Worm (Caenorhabditis elegans) whole organism, young adult: ENCODE measurements around the gene F46B3.23.

Experiments
- B0019.2 ChIP-seq: fragments of 200-800 bp; sonication (Bioruptor generic); conservative IDR thresholded peaks from 2 replicates; pipeline ENCODE4 v1.3.6; 2022; ENCODE audit warnings: missing genetic modification reagents, missing genetic modification characterization, missing compliant biosample characterization
- C06A6.2 ChIP-seq: fragments of 200-800 bp; sonication (Bioruptor generic); conservative IDR thresholded peaks from 2 replicates; pipeline ENCODE4 v1.3.6; 2022; ENCODE audit warnings: missing genetic modification characterization, missing compliant biosample characterization
- F23B12.7 ChIP-seq: sonication (generic microtip); optimal IDR thresholded peaks from 2 replicates; lab custom pipeline; 2017; ENCODE audit warnings: missing genetic modification characterization, mild to moderate bottlenecking, missing compliant biosample characterization, antibody characterized with exemption, moderate library complexity; ENCODE audit not compliant: insufficient read depth
- F33H1.4 ChIP-seq: fragments of 200-800 bp; sonication (Bioruptor generic); IDR thresholded peaks from 2 replicates; pipeline ENCODE4 v1.3.6; 2022; ENCODE audit warnings: missing genetic modification reagents, missing genetic modification characterization, missing compliant biosample characterization
- F37B4.10 ChIP-seq: fragments of 200-800 bp; sonication (Bioruptor generic); IDR thresholded peaks from 2 replicates; pipeline ENCODE4 v1.3.6; 2022; ENCODE audit warnings: missing genetic modification characterization, missing compliant biosample characterization
- F39B2.1 ChIP-seq: fragments of 200-800 bp; sonication (Bioruptor generic); IDR thresholded peaks from 2 replicates; pipeline ENCODE4 v1.3.6; 2022; ENCODE audit warnings: missing genetic modification reagents, missing genetic modification characterization, missing compliant biosample characterization
- K12H6.12 ChIP-seq: fragments of 200-800 bp; sonication (Bioruptor generic); optimal IDR thresholded peaks from 2 replicates; lab custom pipeline; 2018; ENCODE audit warnings: mild to moderate bottlenecking, missing genetic modification characterization, missing compliant biosample characterization
- T26A5.8 ChIP-seq: sonication (generic microtip); optimal IDR thresholded peaks from 2 replicates; lab custom pipeline; 2016; ENCODE audit warnings: missing genetic modification characterization, missing compliant biosample characterization
- Y56A3A.18 ChIP-seq: fragments of 200-800 bp; sonication (Bioruptor generic); IDR thresholded peaks from 2 replicates; pipeline ENCODE4 v1.3.6; 2022; ENCODE audit warnings: missing genetic modification reagents, missing genetic modification characterization, missing compliant biosample characterization
- Y79H2A.3 ChIP-seq: fragments of 200-800 bp; sonication (Bioruptor generic); conservative IDR thresholded peaks from 2 replicates; pipeline ENCODE4 v1.3.6; 2022; ENCODE audit warnings: missing genetic modification reagents, missing genetic modification characterization, missing compliant biosample characterization
- Y95B8A.8 ChIP-seq: fragments of 200-800 bp; sonication (Bioruptor generic); IDR thresholded peaks from 2 replicates; pipeline ENCODE4 v1.3.6; 2022; ENCODE audit warnings: missing genetic modification reagents, missing genetic modification characterization, missing compliant biosample characterization
- akir-1 ChIP-seq: fragments of 200-800 bp; sonication (Bioruptor generic); optimal IDR thresholded peaks from 2 replicates; lab custom pipeline; 2018; ENCODE audit warnings: mild to moderate bottlenecking, missing genetic modification characterization, moderate library complexity, missing compliant biosample characterization
- ama-1 ChIP-seq, 3 experiments: fragments of 150-350 bp in 1 of 3; sonication (generic microtip) in 2 of 3; optimal IDR thresholded peaks; 2 replicates each; lab custom pipeline; 2014 to 2018; ENCODE audit warnings: missing biosample characterization in 2 of 3, missing genetic modification characterization in 2 of 3, missing genetic modification reagents in 2 of 3
- aptf-3 ChIP-seq: fragments of 200-800 bp; sonication (Bioruptor generic); IDR thresholded peaks from 2 replicates; pipeline ENCODE4 v1.3.6; 2022; ENCODE audit warnings: missing genetic modification characterization, missing compliant biosample characterization
- atf-7 ChIP-seq: sonication (generic microtip); optimal IDR thresholded peaks from 2 replicates; lab custom pipeline; 2017; ENCODE audit warnings: mild to moderate bottlenecking, missing genetic modification characterization, missing compliant biosample characterization
- athp-1 ChIP-seq: sonication (generic microtip); optimal IDR thresholded peaks from 2 replicates; lab custom pipeline; 2017; ENCODE audit warnings: mild to moderate bottlenecking, missing genetic modification characterization, missing compliant biosample characterization
- attf-6 ChIP-seq: fragments of 200-800 bp; sonication (Bioruptor generic); IDR thresholded peaks from 2 replicates; pipeline ENCODE4 v1.3.6; 2022; ENCODE audit warnings: missing genetic modification reagents, missing genetic modification characterization, missing compliant biosample characterization
- cebp-1 ChIP-seq, 2 experiments: fragments of 200-800 bp in 1 of 2; sonication (Bioruptor generic) in 1 of 2; sonication (generic microtip) in 1 of 2; IDR thresholded peaks in 1 of 2; optimal IDR thresholded peaks in 1 of 2; 2 replicates each; pipeline versions ENCODE4 v1.3.6 to Lab custom; 2017 to 2022; ENCODE audit warnings: missing compliant biosample characterization in 2 of 2, missing genetic modification characterization in 2 of 2, mild to moderate bottlenecking in 1 of 2, missing genetic modification reagents in 1 of 2, moderate library complexity in 1 of 2
- ceh-40 ChIP-seq: fragments of 200-800 bp; sonication (Bioruptor generic); IDR thresholded peaks from 2 replicates; pipeline ENCODE4 v1.3.6; 2022; ENCODE audit warnings: missing genetic modification characterization, missing compliant biosample characterization
- chd-7 ChIP-seq: sonication (generic microtip); optimal IDR thresholded peaks from 2 replicates; lab custom pipeline; 2016; ENCODE audit warnings: mild to moderate bottlenecking, missing genetic modification characterization, moderate library complexity, missing compliant biosample characterization
- die-1 ChIP-seq: sonication (generic microtip); optimal IDR thresholded peaks from 2 replicates; lab custom pipeline; 2016; ENCODE audit warnings: missing genotype, mild to moderate bottlenecking, missing genetic modification characterization, missing compliant biosample characterization
- dpff-1 ChIP-seq: sonication (generic microtip); optimal IDR thresholded peaks from 2 replicates; lab custom pipeline; 2017; ENCODE audit warnings: mild to moderate bottlenecking, missing genetic modification characterization, missing compliant biosample characterization
- dpl-1 ChIP-seq: fragments of 150-350 bp; optimal IDR thresholded peaks from 2 replicates; lab custom pipeline; 2014; ENCODE audit warnings: missing biosample characterization, missing genetic modification reagents, missing genetic modification characterization
- egl-18 ChIP-seq: fragments of 200-800 bp; sonication (Bioruptor generic); IDR thresholded peaks from 2 replicates; pipeline ENCODE4 v1.3.6; 2022; ENCODE audit warnings: missing genetic modification reagents, missing genetic modification characterization, missing compliant biosample characterization
- ekl-4 ChIP-seq: fragments of 200-800 bp; sonication (Bioruptor generic); IDR thresholded peaks from 2 replicates; pipeline ENCODE4 v1.3.6; 2022; ENCODE audit warnings: missing genetic modification reagents, missing genetic modification characterization, missing compliant biosample characterization
- fkh-3 ChIP-seq: sonication (generic microtip); optimal IDR thresholded peaks from 2 replicates; lab custom pipeline; 2016; ENCODE audit warnings: mild to moderate bottlenecking, missing genetic modification characterization, missing compliant biosample characterization
- hsf-1 ChIP-seq: fragments of 200-800 bp; sonication (Bioruptor generic); IDR thresholded peaks from 2 replicates; pipeline ENCODE4 v1.3.6; 2022; ENCODE audit warnings: missing genetic modification reagents, missing genetic modification characterization, missing compliant biosample characterization
- lag-1 ChIP-seq: fragments of 200-800 bp; sonication (Bioruptor generic); IDR thresholded peaks from 2 replicates; pipeline ENCODE4 v1.3.6; 2022; ENCODE audit warnings: missing genetic modification reagents, missing genetic modification characterization, missing compliant biosample characterization
- let-607 ChIP-seq, 2 experiments: fragments of 200-800 bp in 1 of 2; sonication (Bioruptor generic) in 1 of 2; sonication (generic microtip) in 1 of 2; optimal IDR thresholded peaks; 2 replicates each; lab custom pipeline; 2016 to 2018; ENCODE audit warnings: mild to moderate bottlenecking in 2 of 2, missing compliant biosample characterization in 2 of 2, missing genetic modification characterization in 2 of 2, moderate library complexity in 2 of 2, missing genotype in 1 of 2
- lir-1 ChIP-seq: fragments of 200-800 bp; sonication (Bioruptor generic); conservative IDR thresholded peaks from 2 replicates; pipeline ENCODE4 v1.3.6; 2022; ENCODE audit warnings: missing genetic modification reagents, missing genetic modification characterization, missing compliant biosample characterization
- lsl-1 ChIP-seq: fragments of 200-800 bp; sonication (Bioruptor generic); optimal IDR thresholded peaks from 2 replicates; lab custom pipeline; 2018; ENCODE audit warnings: mild to moderate bottlenecking, missing genetic modification characterization, moderate library complexity, missing compliant biosample characterization
- mel-28 ChIP-seq: sonication (generic microtip); optimal IDR thresholded peaks from 2 replicates; lab custom pipeline; 2016; ENCODE audit warnings: borderline replicate concordance, mild to moderate bottlenecking, missing genetic modification characterization, missing compliant biosample characterization
- mxl-1 ChIP-seq: sonication (generic microtip); optimal IDR thresholded peaks from 2 replicates; lab custom pipeline; 2016; ENCODE audit warnings: missing genetic modification characterization, missing compliant biosample characterization
- nhr-179 ChIP-seq: sonication (generic microtip); optimal IDR thresholded peaks from 2 replicates; lab custom pipeline; 2016; ENCODE audit warnings: mild to moderate bottlenecking, missing genetic modification characterization, missing compliant biosample characterization
- nhr-27 ChIP-seq: fragments of 200-800 bp; sonication (Bioruptor generic); optimal IDR thresholded peaks from 2 replicates; lab custom pipeline; 2018; ENCODE audit warnings: mild to moderate bottlenecking, missing genetic modification characterization, moderate library complexity, missing compliant biosample characterization
- pbrm-1 ChIP-seq: fragments of 200-800 bp; sonication (Bioruptor generic); IDR thresholded peaks from 2 replicates; pipeline ENCODE4 v1.3.6; 2022; ENCODE audit warnings: missing genetic modification reagents, missing genetic modification characterization, missing compliant biosample characterization
- pha-4 ChIP-seq: fragments of 150-350 bp; sonication (generic microtip); optimal IDR thresholded peaks from 2 replicates; lab custom pipeline; 2014; ENCODE audit warnings: missing biosample characterization, missing genetic modification reagents, missing genetic modification characterization
- sdz-38 ChIP-seq: sonication (generic microtip); optimal IDR thresholded peaks from 2 replicates; lab custom pipeline; 2016; ENCODE audit warnings: missing genotype, missing genetic modification characterization, missing compliant biosample characterization
- snpc-1.3 ChIP-seq: sonication (generic microtip); optimal IDR thresholded peaks from 2 replicates; lab custom pipeline; 2017; ENCODE audit warnings: missing genetic modification characterization, mild to moderate bottlenecking, missing compliant biosample characterization, antibody characterized with exemption, moderate library complexity, missing genotype, missing genetic modification reagents; ENCODE audit not compliant: insufficient read depth
- snpc-3.4 ChIP-seq: sonication (generic microtip); optimal IDR thresholded peaks from 2 replicates; lab custom pipeline; 2017; ENCODE audit warnings: missing genetic modification characterization, mild to moderate bottlenecking, missing compliant biosample characterization, antibody characterized with exemption, moderate library complexity, missing genotype, missing genetic modification reagents
- tlf-1 ChIP-seq: fragments of 200-800 bp; sonication (Bioruptor generic); optimal IDR thresholded peaks from 2 replicates; lab custom pipeline; 2018; ENCODE audit warnings: mild to moderate bottlenecking, missing genetic modification characterization, missing compliant biosample characterization
- xnd-1 ChIP-seq: sonication (generic microtip); optimal IDR thresholded peaks from 2 replicates; lab custom pipeline; 2016; ENCODE audit warnings: missing genotype, missing genetic modification reagents, missing genetic modification characterization, missing compliant biosample characterization
- ztf-25 ChIP-seq: fragments of 200-800 bp; sonication (Bioruptor generic); IDR thresholded peaks from 2 replicates; pipeline ENCODE4 v1.3.6; 2022; ENCODE audit warnings: missing genetic modification reagents, missing genetic modification characterization, missing compliant biosample characterization
- ztf-28 ChIP-seq: fragments of 200-800 bp; sonication (Bioruptor generic); IDR thresholded peaks from 2 replicates; pipeline ENCODE4 v1.3.6; 2022; ENCODE audit warnings: missing genetic modification reagents, missing genetic modification characterization, missing compliant biosample characterization
- ztf-3 ChIP-seq: fragments of 200-800 bp; sonication (Bioruptor generic); optimal IDR thresholded peaks from 2 replicates; lab custom pipeline; 2018; ENCODE audit warnings: mild to moderate bottlenecking, missing genetic modification characterization, missing compliant biosample characterization

Gene F46B3.23

ce11 chrV:20634330-20634729, 27.8 kb upstream of the F46B3.23 start, which contains the start of gene F46B3.16:
Gene F46B3.16 (plus strand): TSS chrV:20634630.
- TF ChIP-seq mxl-1 (tag; lab: Kevin White, UChicago) (no peak), xnd-1 (tag; lab: Kevin White, UChicago) (no peak), Y79H2A.3 (GFP tag; lab: Robert Waterston, UW) (no peak), atf-7 (no peak), T26A5.8 (tag; lab: Kevin White, UChicago) (no peak), ekl-4 (GFP tag; lab: Robert Waterston, UW) (no peak), snpc-3.4 (tag; lab: Kevin White, UChicago) (no peak), Y56A3A.18 (GFP tag; lab: Robert Waterston, UW) (no peak), K12H6.12 (tag; lab: Kevin White, UChicago) (no peak), dpff-1 (tag; lab: Kevin White, UChicago) (no peak), F39B2.1 (no peak), hsf-1 (GFP tag; lab: Robert Waterston, UW) (no peak), die-1 (no peak), F33H1.4 (GFP tag; lab: Robert Waterston, UW) (no peak), akir-1 (GFP tag; lab: Kevin White, UChicago) (no peak), fkh-3 (no peak), chd-7 (tag; lab: Kevin White, UChicago) (no peak), athp-1 (tag; lab: Kevin White, UChicago) (no peak), lsl-1 (GFP tag; lab: Kevin White, UChicago) (no peak)

- TF ChIP-seq C06A6.2 (GFP tag; lab: Robert Waterston, UW), result no peak
- TF ChIP-seq ztf-28 (GFP tag; lab: Robert Waterston, UW), result no peak
- no peak for TF ChIP-seq pha-4 (tag; lab: Kevin White, UChicago)
- TF ChIP-seq snpc-1.3 (tag; lab: Kevin White, UChicago), result no peak
- TF ChIP-seq B0019.2 (GFP tag; lab: Robert Waterston, UW), result no peak
- no peak for TF ChIP-seq ceh-40 (GFP tag; lab: Robert Waterston, UW)
- TF ChIP-seq sdz-38 (tag; lab: Kevin White, UChicago), result no peak
- no peak for TF ChIP-seq lag-1 (GFP tag; lab: Robert Waterston, UW)
- TF ChIP-seq lir-1 (GFP tag; lab: Robert Waterston, UW), result no peak
- no peak for TF ChIP-seq mel-28 (tag; lab: Kevin White, UChicago)
- no peak for TF ChIP-seq dpff-1 (tag; lab: Kevin White, UChicago)
- no peak for TF ChIP-seq K12H6.12 (tag; lab: Kevin White, UChicago)
- no peak for TF ChIP-seq ama-1 (optimal IDR thresholded peaks at IDR 0.05; lab: Kevin White, UChicago)
- TF ChIP-seq ama-1 (GFP tag; optimal IDR thresholded peaks at IDR 0.05; lab: Kevin White, UChicago), result no peak
- no peak for TF ChIP-seq attf-6 (GFP tag; lab: Robert Waterston, UW)
- no peak for TF ChIP-seq aptf-3 (GFP tag; lab: Robert Waterston, UW)
- TF ChIP-seq, all 124 proteins: peak for 0
Measured at ce11 chrV:20633619-20634018, 27.1 kb upstream of the F46B3.23 start, which contains the start of gene F46B3.15. Gene F46B3.15 (minus strand): TSS chrV:20633719.

- TF ChIP-seq tlf-1 (no peak), nhr-27 (tag; lab: Kevin White, UChicago) (no peak), nhr-179 (no peak), F37B4.10 (no peak), ama-1 (optimal IDR thresholded peaks at IDR 0.05; lab: Kevin White, UChicago) (no peak), ama-1 (GFP tag; optimal IDR thresholded peaks at IDR 0.05; lab: Kevin White, UChicago) (no peak), dpl-1 (GFP tag; lab: Kevin White, UChicago) (no peak), sdz-38 (tag; lab: Kevin White, UChicago) (no peak), egl-18 (no peak), pbrm-1 (GFP tag; lab: Robert Waterston, UW) (no peak), let-607 (tag; optimal IDR thresholded peaks at IDR 0.05; lab: Kevin White, UChicago) (no peak), ztf-25 (GFP tag; lab: Robert Waterston, UW) (no peak), F33H1.4 (GFP tag; lab: Robert Waterston, UW) (no peak), K12H6.12 (tag; lab: Kevin White, UChicago) (no peak), ztf-3 (GFP tag; lab: Kevin White, UChicago) (no peak), Y95B8A.8 (GFP tag; lab: Robert Waterston, UW) (no peak), cebp-1 (GFP tag; IDR thresholded peaks at IDR 0.05; lab: Robert Waterston, UW) (no peak), cebp-1 (tag; optimal IDR thresholded peaks at IDR 0.05; lab: Kevin White, UChicago) (no peak), F23B12.7 (no peak)
Measured at ce11 chrV:20631255-20631654, 24.7 kb upstream of the F46B3.23 start, which contains the start of gene F46B3.14. Gene F46B3.14 (minus strand): TSS chrV:20631355.
